Fruit fly (Drosophila melanogaster): Measurements from ENCODE around the gene Grx1.

The Grx1 gene

dm6 chr3L:18898770-18899278 is 29.8 kb downstream of the Grx1 start, which contains the start of gene RpL26:
Gene RpL26 (plus strand): TSS chr3L:18898875.
- TF ChIP-seq gro (GFP tag; optimal IDR thresholded peaks at IDR 0.05): peak; percentile 77
- 0 out of 3 replicates have a peak, but pooled peaks have one; percentile 44 for TF ChIP-seq Optix (GFP tag; IDR thresholded peaks at IDR 0.05)
- TF ChIP-seq HLH4C (GFP tag; IDR thresholded peaks at IDR 0.05; ENCODE audit: partially characterized antibody): peak; percentile 93
- peak; percentile 94 for TF ChIP-seq sna (GFP tag; IDR thresholded peaks at IDR 0.05; ENCODE audit: partially characterized antibody)
- no peak for TF ChIP-seq Jarid2 (GFP tag; optimal IDR thresholded peaks at IDR 0.05)
- peak; percentile 79 for TF ChIP-seq CG17361 (GFP tag; IDR thresholded peaks at IDR 0.05)
- TF ChIP-seq Gug (GFP tag; IDR thresholded peaks at IDR 0.05): peak; percentile 67; the same call in 2 of the 4 replicates
- no peak for TF ChIP-seq CkIIα-i1 (GFP tag; IDR thresholded peaks at IDR 0.05)
- TF ChIP-seq CG12769 (tag; optimal IDR thresholded peaks at IDR 0.05): peak; percentile 56
- peak; percentile 6 for TF ChIP-seq CG12236 (GFP tag; optimal IDR thresholded peaks at IDR 0.05)
- TF ChIP-seq Sry-δ (GFP tag; optimal IDR thresholded peaks at IDR 0.05): peak; percentile 99
- no peak; the same call in 2 of the 3 replicates for TF ChIP-seq zfh1 (GFP tag; IDR thresholded peaks at IDR 0.05)
- peak; percentile 61 for TF ChIP-seq CrebB (tag; optimal IDR thresholded peaks at IDR 0.05)
- peak; percentile 66 for TF ChIP-seq CG7987 (GFP tag; optimal IDR thresholded peaks at IDR 0.05)
- peak; percentile 84 for TF ChIP-seq Xbp1 (GFP tag; optimal IDR thresholded peaks at IDR 0.05)
- TF ChIP-seq tio (GFP tag; optimal IDR thresholded peaks at IDR 0.05): no peak
- no peak for TF ChIP-seq Lim3 (GFP tag; IDR thresholded peaks at IDR 0.05)
- TF ChIP-seq Ets97D (GFP tag; optimal IDR thresholded peaks at IDR 0.05): peak; percentile 99
- peak; percentile 69 for TF ChIP-seq CG12744 (GFP tag; optimal IDR thresholded peaks at IDR 0.05)
- TF ChIP-seq pho (GFP tag; optimal IDR thresholded peaks at IDR 0.05): peak; percentile 90
- TF ChIP-seq Doc3 (GFP tag; IDR thresholded peaks at IDR 0.05; ENCODE audit: partially characterized antibody): peak; percentile 97
- peak; percentile 64 for TF ChIP-seq CG18476 (GFP tag; optimal IDR thresholded peaks at IDR 0.05)
- TF ChIP-seq eyg (GFP tag; optimal IDR thresholded peaks at IDR 0.05): peak; percentile 20
- TF ChIP-seq twi (tag; optimal IDR thresholded peaks at IDR 0.05): peak; percentile 77
- TF ChIP-seq CG17186 (GFP tag; optimal IDR thresholded peaks at IDR 0.05): peak; percentile 56
- TF ChIP-seq Ssrp (tag; optimal IDR thresholded peaks at IDR 0.05): peak; percentile 64
- TF ChIP-seq NFAT (GFP tag; IDR thresholded peaks at IDR 0.05): peak; percentile 76
- no peak for TF ChIP-seq CG10565 (GFP tag; optimal IDR thresholded peaks at IDR 0.05)
- TF ChIP-seq inv (GFP tag; IDR thresholded peaks at IDR 0.05; ENCODE audit: partially characterized antibody): peak; percentile 98
- peak; percentile 73 for TF ChIP-seq CG18619 (GFP tag; optimal IDR thresholded peaks at IDR 0.05)
- TF ChIP-seq CG10366 (GFP tag; IDR thresholded peaks at IDR 0.05): peak; percentile 62; the same call in 1 of the 2 replicates
- no peak for TF ChIP-seq sd (tag; optimal IDR thresholded peaks at IDR 0.05)
- TF ChIP-seq tin (GFP tag; optimal IDR thresholded peaks at IDR 0.05): peak; percentile 61
- peak; percentile 74 for TF ChIP-seq CG17385 (GFP tag; optimal IDR thresholded peaks at IDR 0.05)
- TF ChIP-seq gsb-n (tag; optimal IDR thresholded peaks at IDR 0.05): no peak
- peak; percentile 65 for TF ChIP-seq schlank (tag; optimal IDR thresholded peaks at IDR 0.05)
- TF ChIP-seq CG10274 (GFP tag; optimal IDR thresholded peaks at IDR 0.05): peak; percentile 7
- no peak for TF ChIP-seq sr (GFP tag; IDR thresholded peaks at IDR 0.05)
- TF ChIP-seq chm (GFP tag; IDR thresholded peaks at IDR 0.05): no peak
- TF ChIP-seq unc-4 (GFP tag; IDR thresholded peaks at IDR 0.05; ENCODE audit: partially characterized antibody): peak; percentile 94
- TF ChIP-seq dan (GFP tag; IDR thresholded peaks at IDR 0.05): no peak
- peak; percentile 78 for TF ChIP-seq vfl (GFP tag; optimal IDR thresholded peaks at IDR 0.05)
- peak; percentile 96 for TF ChIP-seq Myb (GFP tag; optimal IDR thresholded peaks at IDR 0.05)
- TF ChIP-seq CG3838 (GFP tag; optimal IDR thresholded peaks at IDR 0.05): peak; percentile 45
- TF ChIP-seq CG13775 (GFP tag; optimal IDR thresholded peaks at IDR 0.05): peak; percentile 87
- TF ChIP-seq CG18011 (GFP tag; optimal IDR thresholded peaks at IDR 0.05): peak; percentile 48
- no peak for TF ChIP-seq pfk (GFP tag; optimal IDR thresholded peaks at IDR 0.05)
- TF ChIP-seq CG14050 (GFP tag; IDR thresholded peaks at IDR 0.05): peak; percentile 32; the same call in 2 of the 3 replicates
- TF ChIP-seq CG13624 (GFP tag; optimal IDR thresholded peaks at IDR 0.05): peak; percentile 92
- TF ChIP-seq pum (GFP tag; optimal IDR thresholded peaks at IDR 0.05): peak; percentile 88
